ENCODE assay signal across 2 worm cellular contexts in genomic region chrII:10834717-10835116, ce11.
TF ChIP-seq lines count a peak whose summit lies in the region.

No protein-coding gene starts in this region.

TF ChIP-seq in whole organism, L4 larva, 104 proteins besides CTCF, POLR2A, EP300 and RAD21:
- TF ChIP-seq aha-1 (tag; lab: Kevin White, UChicago): peak; percentile 90
- no peak for TF ChIP-seq Y48G9A.11 (GFP tag; IDR thresholded peaks at IDR 0.05; lab: Robert Waterston, UW)

TF ChIP-seq in whole organism, midembryonic, 9 proteins besides CTCF, POLR2A, EP300 and RAD21:
- TF ChIP-seq klf-2 (GFP tag; conservative IDR thresholded peaks at IDR 0.05; lab: Robert Waterston, UW): no peak
- TF ChIP-seq flt-1 (GFP tag; IDR thresholded peaks at IDR 0.05; lab: Robert Waterston, UW): 0 out of 2 replicates have a peak, but pooled peaks have one; percentile 29
